Worm (Caenorhabditis elegans) whole organism, young adult: ENCODE measurements around the gene cul-6.

Source experiments
- B0035.1 ChIP-seq: sonication (generic microtip); optimal IDR thresholded peaks from 2 replicates; lab custom pipeline; 2016; ENCODE audit warnings: missing genetic modification characterization, mild to moderate bottlenecking, missing compliant biosample characterization, missing genotype, missing genetic modification reagents
- K11D2.4 ChIP-seq: fragments of 200-800 bp; sonication (Bioruptor generic); IDR thresholded peaks from 2 replicates; pipeline ENCODE4 v1.3.6; 2022; ENCODE audit warnings: missing genetic modification reagents, missing genetic modification characterization, missing compliant biosample characterization
- T07F8.4 ChIP-seq: sonication (generic microtip); optimal IDR thresholded peaks from 2 replicates; lab custom pipeline; 2016; ENCODE audit warnings: mild to moderate bottlenecking, missing genetic modification characterization, moderate library complexity, missing compliant biosample characterization
- Y56A3A.18 ChIP-seq: fragments of 200-800 bp; sonication (Bioruptor generic); IDR thresholded peaks from 2 replicates; pipeline ENCODE4 v1.3.6; 2022; ENCODE audit warnings: missing genetic modification reagents, missing genetic modification characterization, missing compliant biosample characterization
- aptf-2 ChIP-seq: fragments of 200-800 bp; sonication (Bioruptor generic); conservative IDR thresholded peaks from 2 replicates; pipeline ENCODE4 v1.3.6; 2022; ENCODE audit warnings: missing genetic modification reagents, missing genetic modification characterization, missing compliant biosample characterization
- ceh-79 ChIP-seq: sonication (generic microtip); optimal IDR thresholded peaks from 2 replicates; lab custom pipeline; 2017; ENCODE audit warnings: mild to moderate bottlenecking, missing genetic modification characterization, missing compliant biosample characterization
- chd-7 ChIP-seq: sonication (generic microtip); optimal IDR thresholded peaks from 2 replicates; lab custom pipeline; 2016; ENCODE audit warnings: mild to moderate bottlenecking, missing genetic modification characterization, moderate library complexity, missing compliant biosample characterization
- dpl-1 ChIP-seq: fragments of 150-350 bp; optimal IDR thresholded peaks from 2 replicates; lab custom pipeline; 2014; ENCODE audit warnings: missing biosample characterization, missing genetic modification reagents, missing genetic modification characterization
- efl-1 ChIP-seq: fragments of 150-350 bp; optimal IDR thresholded peaks from 2 replicates; lab custom pipeline; 2014; ENCODE audit warnings: missing biosample characterization, missing genetic modification reagents, missing genetic modification characterization
- him-1 ChIP-seq: sonication (generic microtip); optimal IDR thresholded peaks from 2 replicates; lab custom pipeline; 2016; ENCODE audit warnings: missing genotype, missing genetic modification reagents, missing genetic modification characterization, missing compliant biosample characterization
- hmg-1.2 ChIP-seq: fragments of 200-800 bp; sonication (Bioruptor generic); IDR thresholded peaks from 2 replicates; pipeline ENCODE4 v1.3.6; 2022; ENCODE audit warnings: missing genetic modification reagents, missing genetic modification characterization, missing compliant biosample characterization
- hmg-20 ChIP-seq: fragments of 200-800 bp; sonication (Bioruptor generic); IDR thresholded peaks from 2 replicates; pipeline ENCODE4 v1.3.6; 2022; ENCODE audit warnings: missing genetic modification reagents, missing genetic modification characterization, missing compliant biosample characterization
- hrde-1 ChIP-seq: sonication (generic microtip); optimal IDR thresholded peaks from 2 replicates; lab custom pipeline; 2016; ENCODE audit warnings: missing genetic modification characterization, mild to moderate bottlenecking, missing compliant biosample characterization, moderate library complexity, missing genotype, missing genetic modification reagents, borderline replicate concordance
- hsf-1 ChIP-seq: fragments of 200-800 bp; sonication (Bioruptor generic); IDR thresholded peaks from 2 replicates; pipeline ENCODE4 v1.3.6; 2022; ENCODE audit warnings: missing genetic modification reagents, missing genetic modification characterization, missing compliant biosample characterization
- let-607 ChIP-seq, 2 experiments: fragments of 200-800 bp in 1 of 2; sonication (Bioruptor generic) in 1 of 2; sonication (generic microtip) in 1 of 2; optimal IDR thresholded peaks; 2 replicates each; lab custom pipeline; 2016 to 2018; ENCODE audit warnings: mild to moderate bottlenecking in 2 of 2, missing compliant biosample characterization in 2 of 2, missing genetic modification characterization in 2 of 2, moderate library complexity in 2 of 2, missing genotype in 1 of 2
- lin-40 ChIP-seq: sonication (generic microtip); optimal IDR thresholded peaks from 2 replicates; lab custom pipeline; 2016; ENCODE audit warnings: missing genetic modification characterization, mild to moderate bottlenecking, missing compliant biosample characterization, missing genotype, missing genetic modification reagents
- lin-54 ChIP-seq: fragments of 200-800 bp; sonication (Bioruptor generic); optimal IDR thresholded peaks from 2 replicates; lab custom pipeline; 2018; ENCODE audit warnings: mild to moderate bottlenecking, missing genetic modification characterization, missing compliant biosample characterization
- lir-1 ChIP-seq: fragments of 200-800 bp; sonication (Bioruptor generic); conservative IDR thresholded peaks from 2 replicates; pipeline ENCODE4 v1.3.6; 2022; ENCODE audit warnings: missing genetic modification reagents, missing genetic modification characterization, missing compliant biosample characterization
- madf-10 ChIP-seq: sonication (generic microtip); optimal IDR thresholded peaks from 2 replicates; lab custom pipeline; 2016; ENCODE audit warnings: mild to moderate bottlenecking, missing genetic modification characterization, missing compliant biosample characterization
- madf-3 ChIP-seq: fragments of 200-800 bp; sonication (Bioruptor generic); IDR thresholded peaks from 2 replicates; pipeline ENCODE4 v1.3.6; 2022; ENCODE audit warnings: missing genetic modification reagents, missing genetic modification characterization, missing compliant biosample characterization
- mel-28 ChIP-seq: sonication (generic microtip); optimal IDR thresholded peaks from 2 replicates; lab custom pipeline; 2016; ENCODE audit warnings: borderline replicate concordance, mild to moderate bottlenecking, missing genetic modification characterization, missing compliant biosample characterization
- mes-4 ChIP-seq: sonication (generic microtip); optimal IDR thresholded peaks from 2 replicates; lab custom pipeline; 2016; ENCODE audit warnings: missing genotype, missing genetic modification characterization, missing compliant biosample characterization
- mxl-1 ChIP-seq: sonication (generic microtip); optimal IDR thresholded peaks from 2 replicates; lab custom pipeline; 2016; ENCODE audit warnings: missing genetic modification characterization, missing compliant biosample characterization
- nfya-1 ChIP-seq: sonication (generic microtip); optimal IDR thresholded peaks from 2 replicates; lab custom pipeline; 2017; ENCODE audit warnings: antibody characterized with exemption, missing compliant biosample characterization, missing genetic modification characterization, borderline replicate concordance; ENCODE audit not compliant: insufficient read depth
- nfya-2 ChIP-seq: fragments of 200-800 bp; sonication (Bioruptor generic); IDR thresholded peaks from 2 replicates; pipeline ENCODE4 v1.3.6; 2022; ENCODE audit warnings: missing genetic modification reagents, missing genetic modification characterization, missing compliant biosample characterization
- nhr-120 ChIP-seq: fragments of 200-800 bp; sonication (Bioruptor generic); IDR thresholded peaks from 2 replicates; pipeline ENCODE4 v1.3.6; 2022; ENCODE audit warnings: missing genetic modification characterization, missing compliant biosample characterization
- nhr-27 ChIP-seq: fragments of 200-800 bp; sonication (Bioruptor generic); optimal IDR thresholded peaks from 2 replicates; lab custom pipeline; 2018; ENCODE audit warnings: mild to moderate bottlenecking, missing genetic modification characterization, moderate library complexity, missing compliant biosample characterization
- nhr-80 ChIP-seq: sonication (generic microtip); optimal IDR thresholded peaks from 2 replicates; lab custom pipeline; 2016; ENCODE audit warnings: missing genetic modification characterization, missing compliant biosample characterization
- rcor-1 ChIP-seq: fragments of 200-800 bp; sonication (Bioruptor generic); IDR thresholded peaks from 2 replicates; pipeline ENCODE4 v1.3.6; 2022; ENCODE audit warnings: missing genetic modification reagents, missing genetic modification characterization, missing compliant biosample characterization
- rpc-1 ChIP-seq, 2 experiments: fragments of 150-350 bp in 1 of 2; sonication (generic microtip) in 1 of 2; optimal IDR thresholded peaks; 2 replicates each; lab custom pipeline; 2014 to 2018; ENCODE audit warnings: missing biosample characterization in 1 of 2, missing genetic modification characterization in 1 of 2, missing genetic modification reagents in 1 of 2, missing genotype in 1 of 2
- sea-2 ChIP-seq: fragments of 200-800 bp; sonication (Bioruptor generic); IDR thresholded peaks from 2 replicates; pipeline ENCODE4 v1.3.6; 2022; ENCODE audit warnings: missing genetic modification characterization, missing compliant biosample characterization
- snpc-1.3 ChIP-seq: sonication (generic microtip); optimal IDR thresholded peaks from 2 replicates; lab custom pipeline; 2017; ENCODE audit warnings: missing genetic modification characterization, mild to moderate bottlenecking, missing compliant biosample characterization, antibody characterized with exemption, moderate library complexity, missing genotype, missing genetic modification reagents; ENCODE audit not compliant: insufficient read depth
- somi-1 ChIP-seq: fragments of 200-800 bp; sonication (Bioruptor generic); optimal IDR thresholded peaks from 2 replicates; lab custom pipeline; 2018; ENCODE audit warnings: mild to moderate bottlenecking, missing genetic modification characterization, missing compliant biosample characterization
- unc-130 ChIP-seq: sonication (generic microtip); optimal IDR thresholded peaks from 2 replicates; lab custom pipeline; 2016; ENCODE audit warnings: missing genetic modification reagents, missing genetic modification characterization, missing compliant biosample characterization
- unc-62 ChIP-seq: fragments of 150-350 bp; optimal IDR thresholded peaks from 2 replicates; lab custom pipeline; 2014; ENCODE audit warnings: missing biosample characterization, missing genetic modification reagents, missing genetic modification characterization
- zfh-2 ChIP-seq: fragments of 200-800 bp; sonication (Bioruptor generic); conservative IDR thresholded peaks from 2 replicates; pipeline ENCODE4 v1.3.6; 2022; ENCODE audit warnings: missing genetic modification reagents, missing genetic modification characterization, missing compliant biosample characterization
- zim-3 ChIP-seq: sonication (generic microtip); optimal IDR thresholded peaks from 2 replicates; lab custom pipeline; 2017; ENCODE audit warnings: mild to moderate bottlenecking, missing genetic modification characterization, moderate library complexity, missing compliant biosample characterization
- ztf-22 ChIP-seq: fragments of 200-800 bp; sonication (Bioruptor generic); optimal IDR thresholded peaks from 2 replicates; lab custom pipeline; 2018; ENCODE audit warnings: mild to moderate bottlenecking, missing genetic modification characterization, moderate library complexity, missing compliant biosample characterization
- ztf-25 ChIP-seq: fragments of 200-800 bp; sonication (Bioruptor generic); IDR thresholded peaks from 2 replicates; pipeline ENCODE4 v1.3.6; 2022; ENCODE audit warnings: missing genetic modification reagents, missing genetic modification characterization, missing compliant biosample characterization
- ztf-3 ChIP-seq: fragments of 200-800 bp; sonication (Bioruptor generic); optimal IDR thresholded peaks from 2 replicates; lab custom pipeline; 2018; ENCODE audit warnings: mild to moderate bottlenecking, missing genetic modification characterization, missing compliant biosample characterization
- ztf-6 ChIP-seq: fragments of 200-800 bp; sonication (Bioruptor generic); IDR thresholded peaks from 2 replicates; pipeline ENCODE4 v1.3.6; 2022; ENCODE audit warnings: missing genetic modification reagents, missing genetic modification characterization, missing compliant biosample characterization

cul-6 gene

ce11 chrIV:12567176-12567892 is 22.9 kb downstream of the cul-6 start, which contains the start of the genes hsb-1 and let-99 (continued):
- TF ChIP-seq nhr-27 (tag; lab: Kevin White, UChicago) (no peak), nhr-120 (GFP tag; lab: Robert Waterston, UW) (no peak), snpc-1.3 (peak; percentile 61), lin-40 (no peak), mel-28 (tag; lab: Kevin White, UChicago) (no peak), lin-54 (GFP tag; lab: Kevin White, UChicago) (peak; percentile 52), K11D2.4 (GFP tag; lab: Robert Waterston, UW) (no peak), ztf-6 (GFP tag; lab: Robert Waterston, UW) (no peak), efl-1 (GFP tag; lab: Kevin White, UChicago) (peak; percentile 82), unc-130 (peak; percentile 24), chd-7 (tag; lab: Kevin White, UChicago) (no peak), rpc-1 (optimal IDR thresholded peaks at IDR 0.05; lab: Kevin White, UChicago) (no peak), rpc-1 (tag; optimal IDR thresholded peaks at IDR 0.05; lab: Kevin White, UChicago) (no peak), T07F8.4 (tag; lab: Kevin White, UChicago) (no peak), unc-62 (no peak), aptf-2 (GFP tag; lab: Robert Waterston, UW) (no peak), him-1 (no peak), hmg-20 (GFP tag; lab: Robert Waterston, UW) (no peak), B0035.1 (tag; lab: Kevin White, UChicago) (no peak), nfya-1 (no peak), somi-1 (GFP tag; lab: Kevin White, UChicago) (no peak), ztf-3 (no peak), hrde-1 (tag; lab: Kevin White, UChicago) (no peak), ceh-79 (tag; lab: Kevin White, UChicago) (no peak), rcor-1 (GFP tag; lab: Robert Waterston, UW) (no peak), zfh-2 (GFP tag; lab: Robert Waterston, UW) (no peak), let-607 (tag; optimal IDR thresholded peaks at IDR 0.05; lab: Kevin White, UChicago) (no peak), hmg-1.2 (peak; percentile 93), zim-3 (tag; lab: Kevin White, UChicago) (no peak), nhr-80 (tag; lab: Kevin White, UChicago) (no peak), ztf-22 (no peak)

DNA sequence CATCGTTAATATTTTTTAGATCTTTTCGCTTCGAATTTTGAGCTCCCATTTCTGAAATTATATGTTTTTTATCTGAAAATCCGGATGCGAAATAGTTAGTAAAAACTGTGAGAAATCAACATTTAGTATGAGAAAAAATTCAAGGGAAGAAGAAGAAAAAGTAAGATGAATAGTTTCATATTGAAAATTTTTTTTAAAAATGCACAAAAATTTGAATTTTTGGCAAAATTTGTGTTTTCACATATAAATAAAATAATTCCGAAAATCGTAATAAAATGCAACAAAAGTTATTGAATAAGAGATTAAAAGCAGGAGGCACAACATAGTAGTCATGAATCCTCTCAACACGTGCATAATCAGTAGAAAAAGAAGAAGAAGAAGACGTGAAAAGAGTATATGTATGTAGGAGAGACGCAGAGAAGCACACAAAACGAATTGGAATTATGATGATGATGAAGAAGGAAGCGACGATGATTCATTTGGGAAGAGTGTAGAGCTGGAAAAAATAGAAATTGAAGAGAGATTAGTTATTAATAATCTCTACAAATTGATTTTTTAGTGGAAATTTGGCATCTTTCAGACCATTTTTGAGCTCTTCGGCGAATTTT is 24.2 kb downstream of the cul-6 start, which contains the start of gene eak-7:
TSS of gene eak-7 (minus strand) at position 51 of the 608 bp plus-strand sequence.
- no peak for TF ChIP-seq lir-1
- TF ChIP-seq hsf-1 (GFP tag; lab: Robert Waterston, UW): 0 out of 2 replicates have a peak, but pooled peaks have one; percentile 28

- no peak for TF ChIP-seq hmg-1.2
- TF ChIP-seq madf-3 (GFP tag; lab: Robert Waterston, UW): 0 out of 2 replicates have a peak, but pooled peaks have one; percentile 61
- TF ChIP-seq nfya-2 (GFP tag; lab: Robert Waterston, UW): no peak
- no peak for TF ChIP-seq sea-2 (GFP tag; lab: Robert Waterston, UW)
- TF ChIP-seq dpl-1 (GFP tag; lab: Kevin White, UChicago): no peak
- no peak for TF ChIP-seq somi-1 (GFP tag; lab: Kevin White, UChicago)
- TF ChIP-seq zim-3 (tag; lab: Kevin White, UChicago): no peak
- TF ChIP-seq Y56A3A.18: 0 out of 2 replicates have a peak, but pooled peaks have one; percentile 26
- TF ChIP-seq madf-10 (tag; lab: Kevin White, UChicago): no peak
- no peak for TF ChIP-seq mxl-1 (tag; lab: Kevin White, UChicago)
- no peak for TF ChIP-seq ztf-25 (GFP tag; lab: Robert Waterston, UW)
- no peak for TF ChIP-seq mes-4 (tag; lab: Kevin White, UChicago)
Measured at ce11 chrIV:12560568-12560967, 29.7 kb downstream of the cul-6 start, which contains the start of gene snb-7. Gene snb-7 (plus strand): TSS chrIV:12560868.
